Worm (Caenorhabditis elegans): ENCODE data around the gene F31B9.2.

ce11 chrX:15923440-15923839 is 6.3 kb downstream of the F31B9.2 start, which contains the start of gene F31B9.3:
- TF ChIP-seq unc-30 (tag; optimal IDR thresholded peaks at IDR 0.05) (no peak), hpl-2 (GFP tag; optimal IDR thresholded peaks at IDR 0.05) (no peak), unc-62 (GFP tag; optimal IDR thresholded peaks at IDR 0.05) (no peak)
